Worm (Caenorhabditis elegans) whole organism, L4 larva: ENCODE data around the gene srw-26.

Source experiments
- D1046.2 ChIP-seq: fragments of 200-800 bp; sonication (Bioruptor generic); IDR thresholded peaks from 2 replicates; pipeline ENCODE4 v1.3.6; 2022; ENCODE audit warnings: missing genetic modification characterization, missing compliant biosample characterization
- F44E2.7 ChIP-seq: fragments of 200-800 bp; sonication (Bioruptor generic); IDR thresholded peaks from 2 replicates; pipeline ENCODE4 v2.1.2; 2022; ENCODE audit warnings: missing genetic modification characterization, missing compliant biosample characterization
- F49E8.2 ChIP-seq: sonication (generic microtip); optimal IDR thresholded peaks from 2 replicates; lab custom pipeline; 2016; ENCODE audit warnings: missing compliant biosample characterization, mild to moderate bottlenecking, missing genetic modification characterization, borderline replicate concordance
- T26A8.4 ChIP-seq: fragments of 200-800 bp; sonication (Bioruptor generic); IDR thresholded peaks from 2 replicates; pipeline ENCODE4 v1.3.6; 2022; ENCODE audit warnings: missing genetic modification characterization, missing compliant biosample characterization
- aly-2 ChIP-seq: sonication (generic microtip); optimal IDR thresholded peaks from 2 replicates; lab custom pipeline; 2018; ENCODE audit warnings: missing biosample characterization, missing genetic modification characterization
- attf-4 ChIP-seq: sonication (generic microtip); optimal IDR thresholded peaks from 3 replicates; lab custom pipeline; 2017; ENCODE audit warnings: missing biosample characterization, missing genetic modification characterization
- ceh-44 ChIP-seq: fragments of 200-800 bp; sonication (Bioruptor generic); IDR thresholded peaks from 2 replicates; pipeline ENCODE4 v1.3.6; 2022; ENCODE audit warnings: missing genetic modification reagents, missing genetic modification characterization, missing compliant biosample characterization
- ceh-62 ChIP-seq: sonication (generic microtip); optimal IDR thresholded peaks from 2 replicates; lab custom pipeline; 2017; ENCODE audit warnings: missing biosample characterization, missing genetic modification characterization
- ceh-82 ChIP-seq: sonication (generic microtip); optimal IDR thresholded peaks from 2 replicates; lab custom pipeline; 2017; ENCODE audit warnings: missing biosample characterization, missing genetic modification characterization
- ctbp-1 ChIP-seq: fragments of 200-800 bp; sonication (Bioruptor generic); IDR thresholded peaks from 2 replicates; pipeline ENCODE4 v1.3.6; 2022; ENCODE audit warnings: missing genetic modification reagents, missing genetic modification characterization, missing compliant biosample characterization
- daf-16 ChIP-seq, 3 experiments: sonication (generic microtip); optimal IDR thresholded peaks; 2 replicates each; lab custom pipeline; 2016 to 2017; ENCODE audit warnings: missing genetic modification characterization in 3 of 3, missing genetic modification reagents in 3 of 3, mild to moderate bottlenecking in 2 of 3, missing compliant biosample characterization in 2 of 3, missing biosample characterization in 1 of 3, moderate library complexity in 1 of 3
- daf-8 ChIP-seq: fragments of 200-800 bp; sonication (Bioruptor generic); IDR thresholded peaks from 2 replicates; pipeline ENCODE4 v1.3.6; 2022; ENCODE audit warnings: missing genetic modification characterization, missing compliant biosample characterization
- dmd-6 ChIP-seq: fragments of 200-800 bp; sonication (Bioruptor generic); IDR thresholded peaks from 2 replicates; pipeline ENCODE4 v1.3.6; 2022; ENCODE audit warnings: missing genetic modification reagents, missing genetic modification characterization, missing compliant biosample characterization
- dmd-8 ChIP-seq: fragments of 200-800 bp; sonication (Bioruptor generic); IDR thresholded peaks from 2 replicates; pipeline ENCODE4 v1.3.6; 2022; ENCODE audit warnings: missing genetic modification characterization, missing compliant biosample characterization
- dpl-1 ChIP-seq: fragments of 150-350 bp; optimal IDR thresholded peaks from 2 replicates; lab custom pipeline; 2014; ENCODE audit warnings: missing biosample characterization, missing genetic modification reagents, missing genetic modification characterization
- duxl-1 ChIP-seq: sonication (generic microtip); optimal IDR thresholded peaks from 2 replicates; lab custom pipeline; 2016; ENCODE audit warnings: mild to moderate bottlenecking, missing genetic modification characterization, moderate library complexity, missing compliant biosample characterization; ENCODE audit not compliant: poor library complexity
- fkh-10 ChIP-seq: fragments of 150-350 bp; optimal IDR thresholded peaks from 2 replicates; lab custom pipeline; 2014; ENCODE audit warnings: missing biosample characterization, missing genetic modification reagents, missing genetic modification characterization
- fos-1 ChIP-seq: fragments of 150-350 bp; optimal IDR thresholded peaks from 2 replicates; lab custom pipeline; 2014; ENCODE audit warnings: missing biosample characterization, missing genetic modification characterization
- hif-1 ChIP-seq, 2 experiments: sonication (generic microtip); optimal IDR thresholded peaks; 2 replicates each; lab custom pipeline; 2016 to 2017; ENCODE audit warnings: missing compliant biosample characterization in 2 of 2, missing genetic modification characterization in 2 of 2, missing genetic modification reagents in 2 of 2, missing genotype in 2 of 2, mild to moderate bottlenecking in 1 of 2
- hlh-11 ChIP-seq: fragments of 200-800 bp; sonication (Bioruptor generic); optimal IDR thresholded peaks from 2 replicates; lab custom pipeline; 2018; ENCODE audit warnings: mild to moderate bottlenecking, missing genetic modification characterization, missing compliant biosample characterization
- lin-1 ChIP-seq: fragments of 200-800 bp; sonication (Bioruptor generic); IDR thresholded peaks from 2 replicates; pipeline ENCODE4 v1.3.6; 2022; ENCODE audit warnings: missing genetic modification reagents, missing genetic modification characterization, missing compliant biosample characterization
- lin-15B ChIP-seq: fragments of 150-350 bp; sonication (generic microtip); optimal IDR thresholded peaks from 3 replicates; lab custom pipeline; 2014; ENCODE audit warnings: missing biosample characterization, missing genetic modification characterization
- lin-38 ChIP-seq: fragments of 200-800 bp; sonication (Bioruptor generic); IDR thresholded peaks from 2 replicates; pipeline ENCODE4 v1.3.6; 2022; ENCODE audit warnings: missing genetic modification reagents, missing genetic modification characterization, missing compliant biosample characterization
- lsy-2 ChIP-seq, 2 experiments: fragments of 150-350 bp in 1 of 2; sonication (generic microtip) in 1 of 2; optimal IDR thresholded peaks; 2 replicates each; lab custom pipeline; 2014 to 2017; ENCODE audit warnings: missing biosample characterization in 2 of 2, missing genetic modification characterization in 2 of 2
- madf-5 ChIP-seq, 2 experiments: fragments of 200-800 bp; sonication (Bioruptor generic); IDR thresholded peaks; 2 replicates each; pipeline ENCODE4 v1.3.6; 2022; ENCODE audit warnings: missing compliant biosample characterization in 2 of 2, missing genetic modification characterization in 2 of 2
- madf-9 ChIP-seq: fragments of 200-800 bp; sonication (Bioruptor generic); conservative IDR thresholded peaks from 2 replicates; pipeline ENCODE4 v1.3.6; 2022; ENCODE audit warnings: missing genetic modification reagents, missing genetic modification characterization, missing compliant biosample characterization
- mdl-1 ChIP-seq, 2 experiments: fragments of 150-350 bp in 1 of 2; sonication (generic microtip) in 1 of 2; optimal IDR thresholded peaks; 2 replicates each; lab custom pipeline; 2014 to 2017; ENCODE audit warnings: missing biosample characterization in 2 of 2, missing genetic modification characterization in 2 of 2
- mep-1 ChIP-seq: fragments of 150-350 bp; sonication (generic microtip); optimal IDR thresholded peaks from 3 replicates; lab custom pipeline; 2014; ENCODE audit warnings: missing biosample characterization, missing genetic modification characterization
- mxl-3 ChIP-seq: fragments of 200-800 bp; sonication (Bioruptor generic); optimal IDR thresholded peaks from 2 replicates; lab custom pipeline; 2018; ENCODE audit warnings: mild to moderate bottlenecking, missing genetic modification characterization, missing compliant biosample characterization
- nhr-102 ChIP-seq: sonication (generic microtip); optimal IDR thresholded peaks from 2 replicates; lab custom pipeline; 2016; ENCODE audit warnings: mild to moderate bottlenecking, missing genetic modification characterization, moderate library complexity, missing compliant biosample characterization
- nhr-28 ChIP-seq: fragments of 150-350 bp; optimal IDR thresholded peaks from 2 replicates; lab custom pipeline; 2014; ENCODE audit warnings: missing biosample characterization, missing genetic modification characterization
- nhr-41 ChIP-seq: fragments of 200-800 bp; sonication (Bioruptor generic); IDR thresholded peaks from 2 replicates; pipeline ENCODE4 v1.3.6; 2022; ENCODE audit warnings: missing genetic modification reagents, missing genetic modification characterization, missing compliant biosample characterization
- nhr-6 ChIP-seq: fragments of 150-350 bp; optimal IDR thresholded peaks from 2 replicates; lab custom pipeline; 2014; ENCODE audit warnings: missing biosample characterization, missing genetic modification characterization
- nhr-77 ChIP-seq: fragments of 150-350 bp; optimal IDR thresholded peaks from 2 replicates; lab custom pipeline; 2014; ENCODE audit warnings: missing biosample characterization, missing genetic modification characterization
- pha-4 ChIP-seq, 2 experiments: fragments of 150-350 bp in 1 of 2; fragments of 200-800 bp in 1 of 2; sonication (Bioruptor generic) in 1 of 2; IDR thresholded peaks in 1 of 2; optimal IDR thresholded peaks in 1 of 2; 2 replicates each; pipeline versions ENCODE4 v1.3.6 to Lab custom; 2014 to 2022; ENCODE audit warnings: missing genetic modification characterization in 2 of 2, missing genetic modification reagents in 2 of 2, missing biosample characterization in 1 of 2, missing compliant biosample characterization in 1 of 2
- pqm-1 ChIP-seq: sonication (generic microtip); optimal IDR thresholded peaks from 2 replicates; lab custom pipeline; 2017; ENCODE audit warnings: missing biosample characterization, missing genetic modification characterization
- saeg-2 ChIP-seq: fragments of 200-800 bp; sonication (Bioruptor generic); IDR thresholded peaks from 2 replicates; pipeline ENCODE4 v1.3.6; 2022; ENCODE audit warnings: missing genetic modification reagents, missing genetic modification characterization, missing compliant biosample characterization
- set-16 ChIP-seq: fragments of 200-800 bp; sonication (Bioruptor generic); IDR thresholded peaks from 2 replicates; pipeline ENCODE4 v1.3.6; 2022; ENCODE audit warnings: missing genetic modification reagents, missing genetic modification characterization, missing compliant biosample characterization
- tag-97 ChIP-seq: fragments of 200-800 bp; sonication (Bioruptor generic); IDR thresholded peaks from 2 replicates; pipeline ENCODE4 v1.3.6; 2022; ENCODE audit warnings: missing genetic modification characterization, missing compliant biosample characterization
- tra-1 ChIP-seq: fragments of 200-800 bp; sonication (Bioruptor generic); IDR thresholded peaks from 2 replicates; pipeline ENCODE4 v1.3.6; 2022; ENCODE audit warnings: missing genetic modification reagents, missing genetic modification characterization, missing compliant biosample characterization
- unc-62 ChIP-seq, 3 experiments: fragments of 150-350 bp in 1 of 3; sonication (generic microtip); optimal IDR thresholded peaks in 2 of 3; peaks in 1 of 3; 1 replicate in 1 of 3; 2 replicates in 2 of 3; lab custom pipeline; 2014 to 2017; ENCODE audit warnings: missing biosample characterization in 3 of 3, missing genetic modification characterization in 3 of 3, missing genetic modification reagents in 3 of 3, missing genotype in 1 of 3
- vab-7 ChIP-seq: fragments of 200-800 bp; sonication (Bioruptor generic); IDR thresholded peaks from 2 replicates; pipeline ENCODE4 v1.3.6; 2022; ENCODE audit warnings: missing genetic modification reagents, missing genetic modification characterization, missing compliant biosample characterization
- zfp-3 ChIP-seq: fragments of 200-800 bp; sonication (Bioruptor generic); conservative IDR thresholded peaks from 2 replicates; pipeline ENCODE4 v1.3.6; 2022; ENCODE audit warnings: missing genetic modification reagents, missing genetic modification characterization, missing compliant biosample characterization
- ztf-11 ChIP-seq: fragments of 150-350 bp; optimal IDR thresholded peaks from 2 replicates; lab custom pipeline; 2014; ENCODE audit warnings: missing biosample characterization, missing genetic modification characterization
- ztf-7 ChIP-seq: fragments of 150-350 bp; optimal IDR thresholded peaks from 2 replicates; lab custom pipeline; 2014; ENCODE audit warnings: missing biosample characterization, missing genetic modification characterization

srw-26 gene

DNA sequence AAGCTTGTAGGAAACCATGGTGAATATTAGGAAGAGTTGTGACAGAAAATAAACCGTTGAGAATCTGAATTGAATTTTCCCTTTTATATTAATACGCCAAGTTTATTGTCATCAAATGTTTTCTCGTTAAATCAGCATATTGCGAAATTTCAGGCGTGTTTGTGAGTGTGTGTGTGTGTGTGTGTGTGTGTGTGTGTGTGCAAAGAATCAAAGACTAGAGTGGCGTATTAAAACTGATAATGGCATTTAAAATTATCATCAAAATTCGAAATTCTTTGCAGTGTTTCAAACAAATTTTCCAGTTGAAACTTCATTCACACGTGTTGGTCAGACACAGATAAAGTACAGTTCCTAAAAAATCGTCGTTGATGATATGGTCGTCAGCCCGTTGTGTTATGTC is 16.4 kb downstream of the srw-26 start, which contains the start of gene gst-38:
Gene gst-38 (minus strand): TSS at position 152 of the 400 bp plus-strand sequence.
- TF ChIP-seq ceh-82 (tag; lab: Kevin White, UChicago) (no peak), lsy-2 (tag; optimal IDR thresholded peaks at IDR 0.05; lab: Kevin White, UChicago) (no peak), madf-5 (GFP tag; IDR thresholded peaks at IDR 0.05; lab: Robert Waterston, UW) (no peak), mxl-3 (GFP tag; lab: Kevin White, UChicago) (peak; percentile 51), dpl-1 (GFP tag; lab: Kevin White, UChicago) (no peak), daf-16 (GFP tag; optimal IDR thresholded peaks at IDR 0.05; lab: Kevin White, UChicago) (no peak), daf-16 (tag; optimal IDR thresholded peaks at IDR 0.05; lab: Kevin White, UChicago) (peak; percentile 79), F44E2.7 (GFP tag; lab: Robert Waterston, UW) (no peak), nhr-6 (tag; lab: Kevin White, UChicago) (no peak), nhr-77 (tag; lab: Kevin White, UChicago) (no peak), pha-4 (GFP tag; IDR thresholded peaks at IDR 0.05; lab: Robert Waterston, UW) (no peak), pha-4 (tag; optimal IDR thresholded peaks at IDR 0.05; lab: Kevin White, UChicago) (no peak), lin-1 (GFP tag; lab: Robert Waterston, UW) (0 out of 2 replicates have a peak, but pooled peaks have one; percentile 18), hlh-11 (tag; lab: Kevin White, UChicago) (peak; percentile 32), duxl-1 (no peak), lin-15B (tag; lab: Kevin White, UChicago) (no peak), ctbp-1 (GFP tag; lab: Robert Waterston, UW) (no peak), madf-9 (GFP tag; lab: Robert Waterston, UW) (no peak), nhr-102 (no peak), zfp-3 (GFP tag; lab: Robert Waterston, UW) (no peak), mep-1 (tag; lab: Kevin White, UChicago) (no peak), hif-1 (tag; optimal IDR thresholded peaks at IDR 0.05; lab: Kevin White, UChicago) (no peak), mdl-1 (tag; optimal IDR thresholded peaks at IDR 0.05; lab: Kevin White, UChicago) (no peak), dmd-6 (GFP tag; lab: Robert Waterston, UW) (peak; percentile 85), nhr-28 (tag; lab: Kevin White, UChicago) (peak; percentile 71), vab-7 (GFP tag; lab: Robert Waterston, UW) (no peak), pqm-1 (peak; percentile 72)

DNA sequence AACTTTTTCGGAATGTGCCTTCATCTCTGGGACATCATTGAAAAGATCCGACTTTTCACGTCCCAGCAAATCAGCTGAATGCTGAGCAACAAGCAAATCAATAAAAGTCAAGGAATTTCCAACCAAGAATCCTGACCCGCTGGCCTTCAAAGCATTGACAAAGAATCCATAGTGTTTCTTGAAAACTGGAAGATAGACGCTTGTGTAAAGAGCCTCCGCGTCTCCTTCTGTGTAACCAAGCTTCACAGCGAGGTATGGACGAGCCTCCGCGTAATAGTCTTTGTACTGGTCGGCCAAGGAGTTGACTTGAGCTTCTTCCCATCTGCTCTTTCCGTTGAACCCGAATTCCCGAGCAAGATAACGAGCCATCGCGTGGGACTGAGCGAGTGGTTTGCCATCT is 17.0 kb downstream of the srw-26 start:
- TF ChIP-seq unc-62 (GFP tag; optimal IDR thresholded peaks at IDR 0.05 in 1 of 2; lab: Kevin White, UChicago) (peak in 1 of 2 experiments; percentile 92), unc-62 (tag; optimal IDR thresholded peaks at IDR 0.05; lab: Kevin White, UChicago) (no peak), F49E8.2 (tag; lab: Kevin White, UChicago) (no peak)
- TF ChIP-seq, all 104 proteins: peak for 1

DNA sequence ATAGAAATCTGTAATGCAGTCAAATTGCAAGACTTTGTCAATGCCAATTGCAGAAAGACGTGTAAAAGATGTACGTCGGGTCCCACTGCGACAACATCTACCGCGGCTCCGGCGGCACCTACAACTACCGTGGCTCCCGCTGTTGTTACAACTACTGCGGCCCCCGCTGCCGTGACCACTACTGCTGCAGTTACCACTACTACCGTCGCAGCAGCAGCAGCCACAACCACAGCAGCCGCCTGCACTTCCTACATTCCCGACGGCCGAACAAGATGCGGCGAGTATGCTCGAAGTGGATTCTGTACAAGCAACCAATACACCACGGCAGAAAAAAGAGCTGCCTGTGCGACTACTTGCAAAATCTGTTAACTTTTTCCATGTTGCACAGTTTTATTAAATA is 17.5 kb downstream of the srw-26 start:
- TF ChIP-seq pha-4 (GFP tag; IDR thresholded peaks at IDR 0.05; lab: Robert Waterston, UW) (no peak), pha-4 (tag; optimal IDR thresholded peaks at IDR 0.05; lab: Kevin White, UChicago) (no peak), dmd-8 (0 out of 2 replicates have a peak, but pooled peaks have one; percentile 23), set-16 (GFP tag; lab: Robert Waterston, UW) (peak; percentile 57)

DNA sequence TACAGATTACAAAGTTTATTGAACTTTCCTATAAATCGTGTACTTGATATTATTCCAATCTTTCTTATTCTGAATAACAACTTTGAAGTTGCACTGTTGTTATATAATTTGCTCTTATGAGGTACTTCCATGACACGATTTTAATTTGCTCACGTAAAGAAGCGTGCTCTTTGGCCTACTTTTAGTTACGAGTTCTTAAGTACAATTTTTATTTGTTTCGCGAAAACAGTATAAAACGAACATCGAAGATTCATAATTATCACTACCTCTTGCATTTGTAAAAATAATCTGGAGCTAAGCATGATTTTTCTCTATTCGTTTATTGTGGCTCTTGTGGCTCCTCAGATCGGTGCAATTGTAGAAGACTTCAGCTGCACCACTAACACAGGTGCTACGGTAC is 18.6 kb downstream of the srw-26 start, which contains the start of gene F35E8.7:
Gene F35E8.7 (plus strand): TSS at position 301 of the 400 bp plus-strand sequence.
- no peak for TF ChIP-seq ztf-11 (tag; lab: Kevin White, UChicago)
- no peak for TF ChIP-seq ztf-7
- no peak for TF ChIP-seq aly-2 (tag; lab: Kevin White, UChicago)
- TF ChIP-seq nhr-41 (GFP tag; lab: Robert Waterston, UW): no peak
- TF ChIP-seq fkh-10 (GFP tag; lab: Kevin White, UChicago): no peak
- no peak for TF ChIP-seq mep-1 (tag; lab: Kevin White, UChicago)
- TF ChIP-seq mdl-1 (tag; optimal IDR thresholded peaks at IDR 0.05; lab: Kevin White, UChicago): no peak
- TF ChIP-seq tra-1 (GFP tag; lab: Robert Waterston, UW): no peak
- TF ChIP-seq daf-8 (GFP tag; lab: Robert Waterston, UW): no peak
- TF ChIP-seq lin-38 (GFP tag; lab: Robert Waterston, UW): no peak
- TF ChIP-seq nhr-102: no peak
- no peak for TF ChIP-seq ceh-44 (GFP tag; lab: Robert Waterston, UW)
- TF ChIP-seq attf-4: no peak
- no peak for TF ChIP-seq ceh-62
- no peak for TF ChIP-seq tag-97 (GFP tag; lab: Robert Waterston, UW)
- no peak for TF ChIP-seq hlh-11 (tag; lab: Kevin White, UChicago)
- no peak for TF ChIP-seq T26A8.4 (GFP tag; lab: Robert Waterston, UW)
- TF ChIP-seq fos-1 (tag; lab: Kevin White, UChicago): no peak
- no peak for TF ChIP-seq saeg-2
- no peak for TF ChIP-seq D1046.2
